Worm (Caenorhabditis elegans) whole organism, L4 larva: ENCODE measurements around the gene C04G6.2.

Source experiments
- D1046.2 ChIP-seq: fragments of 200-800 bp; sonication (Bioruptor generic); IDR thresholded peaks from 2 replicates; pipeline ENCODE4 v1.3.6; 2022; ENCODE audit warnings: missing genetic modification characterization, missing compliant biosample characterization
- F10B5.3 ChIP-seq: sonication (generic microtip); optimal IDR thresholded peaks from 2 replicates; lab custom pipeline; 2016; ENCODE audit warnings: mild to moderate bottlenecking, missing genetic modification characterization, missing compliant biosample characterization
- F44E2.7 ChIP-seq: fragments of 200-800 bp; sonication (Bioruptor generic); IDR thresholded peaks from 2 replicates; pipeline ENCODE4 v2.1.2; 2022; ENCODE audit warnings: missing genetic modification characterization, missing compliant biosample characterization
- T26A8.4 ChIP-seq: fragments of 200-800 bp; sonication (Bioruptor generic); IDR thresholded peaks from 2 replicates; pipeline ENCODE4 v1.3.6; 2022; ENCODE audit warnings: missing genetic modification characterization, missing compliant biosample characterization
- Y5F2A.4 ChIP-seq: fragments of 200-800 bp; sonication (Bioruptor generic); optimal IDR thresholded peaks from 2 replicates; lab custom pipeline; 2018; ENCODE audit warnings: mild to moderate bottlenecking, missing genetic modification characterization, missing compliant biosample characterization
- aha-1 ChIP-seq: fragments of 150-350 bp; peaks from one replicate; lab custom pipeline; 2014; ENCODE audit warnings: missing biosample characterization, missing genetic modification characterization
- ama-1 ChIP-seq: fragments of 150-350 bp; optimal IDR thresholded peaks from 2 replicates; lab custom pipeline; 2014; ENCODE audit warnings: inconsistent platforms, mixed read lengths
- arid-1 ChIP-seq: fragments of 200-800 bp; sonication (Bioruptor generic); conservative IDR thresholded peaks from 2 replicates; pipeline ENCODE4 v1.3.6; 2022; ENCODE audit warnings: missing genetic modification reagents, missing genetic modification characterization, missing compliant biosample characterization
- attf-4 ChIP-seq: sonication (generic microtip); optimal IDR thresholded peaks from 3 replicates; lab custom pipeline; 2017; ENCODE audit warnings: missing biosample characterization, missing genetic modification characterization
- ceh-20 ChIP-seq: fragments of 200-800 bp; sonication (Bioruptor generic); IDR thresholded peaks from 2 replicates; pipeline ENCODE4 v1.3.6; 2022; ENCODE audit warnings: missing genetic modification reagents, missing genetic modification characterization, missing compliant biosample characterization
- ceh-28 ChIP-seq: fragments of 150-350 bp; optimal IDR thresholded peaks from 2 replicates; lab custom pipeline; 2014; ENCODE audit warnings: missing biosample characterization, missing genetic modification reagents, missing genetic modification characterization
- ceh-82 ChIP-seq: sonication (generic microtip); optimal IDR thresholded peaks from 2 replicates; lab custom pipeline; 2017; ENCODE audit warnings: missing biosample characterization, missing genetic modification characterization
- ctbp-1 ChIP-seq: fragments of 200-800 bp; sonication (Bioruptor generic); IDR thresholded peaks from 2 replicates; pipeline ENCODE4 v1.3.6; 2022; ENCODE audit warnings: missing genetic modification reagents, missing genetic modification characterization, missing compliant biosample characterization
- daf-16 ChIP-seq, 3 experiments: sonication (generic microtip); optimal IDR thresholded peaks; 2 replicates each; lab custom pipeline; 2016 to 2017; ENCODE audit warnings: missing genetic modification characterization in 3 of 3, missing genetic modification reagents in 3 of 3, mild to moderate bottlenecking in 2 of 3, missing compliant biosample characterization in 2 of 3, missing biosample characterization in 1 of 3, moderate library complexity in 1 of 3
- dmd-6 ChIP-seq: fragments of 200-800 bp; sonication (Bioruptor generic); IDR thresholded peaks from 2 replicates; pipeline ENCODE4 v1.3.6; 2022; ENCODE audit warnings: missing genetic modification reagents, missing genetic modification characterization, missing compliant biosample characterization
- dmd-9 ChIP-seq: fragments of 200-800 bp; sonication (Bioruptor generic); IDR thresholded peaks from 2 replicates; pipeline ENCODE4 v1.3.6; 2022; ENCODE audit warnings: missing genetic modification reagents, missing genetic modification characterization, missing compliant biosample characterization
- egl-27 ChIP-seq: sonication (generic microtip); optimal IDR thresholded peaks from 3 replicates; lab custom pipeline; 2017; ENCODE audit warnings: missing biosample characterization, missing genetic modification reagents, missing genetic modification characterization
- egl-43 ChIP-seq: fragments of 200-800 bp; sonication (Bioruptor generic); IDR thresholded peaks from 2 replicates; pipeline ENCODE4 v1.3.6; 2022; ENCODE audit warnings: missing genetic modification reagents, missing genetic modification characterization, missing compliant biosample characterization
- gei-8 ChIP-seq: fragments of 200-800 bp; sonication (Bioruptor generic); optimal IDR thresholded peaks from 2 replicates; lab custom pipeline; 2018; ENCODE audit warnings: mild to moderate bottlenecking, missing genetic modification characterization, missing compliant biosample characterization
- hif-1 ChIP-seq, 2 experiments: sonication (generic microtip); optimal IDR thresholded peaks; 2 replicates each; lab custom pipeline; 2016 to 2017; ENCODE audit warnings: missing compliant biosample characterization in 2 of 2, missing genetic modification characterization in 2 of 2, missing genetic modification reagents in 2 of 2, missing genotype in 2 of 2, mild to moderate bottlenecking in 1 of 2
- hlh-11 ChIP-seq: fragments of 200-800 bp; sonication (Bioruptor generic); optimal IDR thresholded peaks from 2 replicates; lab custom pipeline; 2018; ENCODE audit warnings: mild to moderate bottlenecking, missing genetic modification characterization, missing compliant biosample characterization
- lin-1 ChIP-seq: fragments of 200-800 bp; sonication (Bioruptor generic); IDR thresholded peaks from 2 replicates; pipeline ENCODE4 v1.3.6; 2022; ENCODE audit warnings: missing genetic modification reagents, missing genetic modification characterization, missing compliant biosample characterization
- lin-13 ChIP-seq: fragments of 150-350 bp; optimal IDR thresholded peaks from 2 replicates; lab custom pipeline; 2014; ENCODE audit warnings: missing biosample characterization, missing genetic modification reagents, missing genetic modification characterization
- lin-15B ChIP-seq: fragments of 150-350 bp; sonication (generic microtip); optimal IDR thresholded peaks from 3 replicates; lab custom pipeline; 2014; ENCODE audit warnings: missing biosample characterization, missing genetic modification characterization
- lin-38 ChIP-seq: fragments of 200-800 bp; sonication (Bioruptor generic); IDR thresholded peaks from 2 replicates; pipeline ENCODE4 v1.3.6; 2022; ENCODE audit warnings: missing genetic modification reagents, missing genetic modification characterization, missing compliant biosample characterization
- lir-3 ChIP-seq: sonication (generic microtip); optimal IDR thresholded peaks from 2 replicates; lab custom pipeline; 2016; ENCODE audit warnings: mild to moderate bottlenecking, missing genetic modification characterization, missing compliant biosample characterization
- madf-5 ChIP-seq, 2 experiments: fragments of 200-800 bp; sonication (Bioruptor generic); IDR thresholded peaks; 2 replicates each; pipeline ENCODE4 v1.3.6; 2022; ENCODE audit warnings: missing compliant biosample characterization in 2 of 2, missing genetic modification characterization in 2 of 2
- madf-9 ChIP-seq: fragments of 200-800 bp; sonication (Bioruptor generic); conservative IDR thresholded peaks from 2 replicates; pipeline ENCODE4 v1.3.6; 2022; ENCODE audit warnings: missing genetic modification reagents, missing genetic modification characterization, missing compliant biosample characterization
- mdl-1 ChIP-seq, 2 experiments: fragments of 150-350 bp in 1 of 2; sonication (generic microtip) in 1 of 2; optimal IDR thresholded peaks; 2 replicates each; lab custom pipeline; 2014 to 2017; ENCODE audit warnings: missing biosample characterization in 2 of 2, missing genetic modification characterization in 2 of 2
- mxl-2 ChIP-seq: fragments of 200-800 bp; sonication (Bioruptor generic); conservative IDR thresholded peaks from 2 replicates; pipeline ENCODE4 v1.3.6; 2022; ENCODE audit warnings: missing genetic modification reagents, missing genetic modification characterization, missing compliant biosample characterization
- nhr-28 ChIP-seq: fragments of 150-350 bp; optimal IDR thresholded peaks from 2 replicates; lab custom pipeline; 2014; ENCODE audit warnings: missing biosample characterization, missing genetic modification characterization
- nhr-42 ChIP-seq: fragments of 200-800 bp; sonication (Bioruptor generic); IDR thresholded peaks from 2 replicates; pipeline ENCODE4 v1.3.6; 2022; ENCODE audit warnings: missing genetic modification characterization, missing compliant biosample characterization
- nhr-6 ChIP-seq: fragments of 150-350 bp; optimal IDR thresholded peaks from 2 replicates; lab custom pipeline; 2014; ENCODE audit warnings: missing biosample characterization, missing genetic modification characterization
- rbr-2 ChIP-seq: sonication (generic microtip); optimal IDR thresholded peaks from 2 replicates; lab custom pipeline; 2016; ENCODE audit warnings: missing genotype, missing genetic modification characterization, missing compliant biosample characterization
- sdz-12 ChIP-seq: fragments of 200-800 bp; sonication (Bioruptor generic); optimal IDR thresholded peaks from 2 replicates; lab custom pipeline; 2018; ENCODE audit warnings: mild to moderate bottlenecking, missing genetic modification characterization, missing compliant biosample characterization
- set-16 ChIP-seq: fragments of 200-800 bp; sonication (Bioruptor generic); IDR thresholded peaks from 2 replicates; pipeline ENCODE4 v1.3.6; 2022; ENCODE audit warnings: missing genetic modification reagents, missing genetic modification characterization, missing compliant biosample characterization
- snpc-1.2 ChIP-seq: fragments of 200-800 bp; sonication (Bioruptor generic); IDR thresholded peaks from 2 replicates; pipeline ENCODE4 v1.3.6; 2022; ENCODE audit warnings: missing genetic modification reagents, missing genetic modification characterization, missing compliant biosample characterization
- snpc-4 ChIP-seq: fragments of 150-350 bp; optimal IDR thresholded peaks from 2 replicates; lab custom pipeline; 2014; ENCODE audit warnings: missing biosample characterization, missing genetic modification characterization
- tra-1 ChIP-seq: fragments of 200-800 bp; sonication (Bioruptor generic); IDR thresholded peaks from 2 replicates; pipeline ENCODE4 v1.3.6; 2022; ENCODE audit warnings: missing genetic modification reagents, missing genetic modification characterization, missing compliant biosample characterization
- zfp-2 ChIP-seq: sonication (generic microtip); optimal IDR thresholded peaks from 2 replicates; lab custom pipeline; 2016; ENCODE audit warnings: mild to moderate bottlenecking, missing genetic modification characterization, missing compliant biosample characterization
- zfp-3 ChIP-seq: fragments of 200-800 bp; sonication (Bioruptor generic); conservative IDR thresholded peaks from 2 replicates; pipeline ENCODE4 v1.3.6; 2022; ENCODE audit warnings: missing genetic modification reagents, missing genetic modification characterization, missing compliant biosample characterization
- ztf-11 ChIP-seq: fragments of 150-350 bp; optimal IDR thresholded peaks from 2 replicates; lab custom pipeline; 2014; ENCODE audit warnings: missing biosample characterization, missing genetic modification characterization

Gene C04G6.2

ce11 chrII:5066967-5067366 is 26.1 kb upstream of the C04G6.2 start:
- TF ChIP-seq zfp-3 = no peak
- no peak for TF ChIP-seq ceh-82 (tag; lab: Kevin White, UChicago)
- no peak for TF ChIP-seq daf-16 (GFP tag; optimal IDR thresholded peaks at IDR 0.05; lab: Kevin White, UChicago)
- TF ChIP-seq daf-16 (tag; optimal IDR thresholded peaks at IDR 0.05; lab: Kevin White, UChicago) = no peak
- no peak for TF ChIP-seq F44E2.7

ce11 chrII:5067927-5068326 is 25.1 kb upstream of the C04G6.2 start, which contains the start of gene C27A2.8:
TSS of gene C27A2.8 (minus strand) at chrII:5068043.
- TF ChIP-seq sdz-12 (GFP tag; lab: Kevin White, UChicago) (no peak), egl-43 (GFP tag; lab: Robert Waterston, UW) (no peak), ceh-82 (tag; lab: Kevin White, UChicago) (no peak), snpc-1.2 (GFP tag; lab: Robert Waterston, UW) (no peak), egl-27 (tag; lab: Kevin White, UChicago) (no peak), lin-15B (tag; lab: Kevin White, UChicago) (no peak), zfp-3 (no peak), rbr-2 (no peak), mdl-1 (tag; optimal IDR thresholded peaks at IDR 0.05; lab: Kevin White, UChicago) (no peak), Y5F2A.4 (GFP tag; lab: Kevin White, UChicago) (no peak), tra-1 (GFP tag; lab: Robert Waterston, UW) (no peak)
- TF ChIP-seq, all 104 proteins: peak for 0

ce11 chrII:5069525-5069924 is 23.5 kb upstream of the C04G6.2 start, which contains the start of gene idpb-2:
TSS of gene idpb-2 (minus strand) at chrII:5069625.
- TF ChIP-seq lir-3 (no peak), aha-1 (tag; lab: Kevin White, UChicago) (peak; percentile 14)

ce11 chrII:5071265-5071664 is 21.8 kb upstream of the C04G6.2 start, which contains the start of gene C27A2.7:
TSS of gene C27A2.7 (minus strand) at chrII:5071365.
- TF ChIP-seq zfp-2 (tag; lab: Kevin White, UChicago) (no peak), ceh-28 (tag; lab: Kevin White, UChicago) (no peak), dmd-9 (GFP tag; lab: Robert Waterston, UW) (no peak), tra-1 (GFP tag; lab: Robert Waterston, UW) (no peak), T26A8.4 (GFP tag; lab: Robert Waterston, UW) (no peak), lin-38 (GFP tag; lab: Robert Waterston, UW) (no peak), dmd-6 (GFP tag; lab: Robert Waterston, UW) (no peak), madf-5 (GFP tag; IDR thresholded peaks at IDR 0.05; lab: Robert Waterston, UW) (no peak), ama-1 (no peak)

ce11 chrII:5081124-5081913 is 11.7 kb upstream of the C04G6.2 start, which contains the start of gene dsh-2:
TSS of gene dsh-2 (minus strand) at chrII:5081174.
- no peak for TF ChIP-seq ceh-82 (tag; lab: Kevin White, UChicago)
- TF ChIP-seq snpc-4 (tag; lab: Kevin White, UChicago) = no peak
- no peak for TF ChIP-seq F44E2.7
- no peak for TF ChIP-seq ztf-11
- TF ChIP-seq set-16 = no peak
- TF ChIP-seq hlh-11 (tag; lab: Kevin White, UChicago) = peak; percentile 55
- no peak for TF ChIP-seq ctbp-1
- TF ChIP-seq gei-8 = no peak
- no peak for TF ChIP-seq hif-1 (tag; optimal IDR thresholded peaks at IDR 0.05; lab: Kevin White, UChicago)
- TF ChIP-seq nhr-42 (GFP tag; lab: Robert Waterston, UW) = no peak
- no peak for TF ChIP-seq egl-27 (tag; lab: Kevin White, UChicago)
- TF ChIP-seq ceh-20 (GFP tag; lab: Robert Waterston, UW) = no peak
- no peak for TF ChIP-seq lir-3
- TF ChIP-seq madf-9 (GFP tag; lab: Robert Waterston, UW) = no peak
- TF ChIP-seq D1046.2 (GFP tag; lab: Robert Waterston, UW) = no peak
- TF ChIP-seq arid-1 = no peak
- no peak for TF ChIP-seq snpc-1.2 (GFP tag; lab: Robert Waterston, UW)
- no peak for TF ChIP-seq mxl-2 (GFP tag; lab: Robert Waterston, UW)
- no peak for TF ChIP-seq attf-4 (tag; lab: Kevin White, UChicago)
- no peak for TF ChIP-seq lin-1
- no peak for TF ChIP-seq F10B5.3
- TF ChIP-seq nhr-6 (tag; lab: Kevin White, UChicago) = peak; percentile 57
- peak; percentile 42 for TF ChIP-seq nhr-28 (tag; lab: Kevin White, UChicago)
- TF ChIP-seq tra-1 (GFP tag; lab: Robert Waterston, UW) = no peak
- peak; percentile 34 for TF ChIP-seq lin-13 (GFP tag; lab: Kevin White, UChicago)
